Worm (Caenorhabditis elegans): ENCODE results near the gene acs-17.

The acs-17 gene

ce11 chrX:5985720-5986119, 41.4 kb upstream of the acs-17 start:
- peak; percentile 6 for TF ChIP-seq hlh-11 (tag; optimal IDR thresholded peaks at IDR 0.05)
- no peak for TF ChIP-seq madf-9 (GFP tag; conservative IDR thresholded peaks at IDR 0.05)
- peak; percentile 20 for TF ChIP-seq nhr-28 (tag; optimal IDR thresholded peaks at IDR 0.05)
- TF ChIP-seq pqm-1 (tag; optimal IDR thresholded peaks at IDR 0.05): peak; percentile 32
- TF ChIP-seq duxl-1 (tag; optimal IDR thresholded peaks at IDR 0.05; ENCODE audit: poor library complexity): no peak
- TF ChIP-seq lir-3 (tag; optimal IDR thresholded peaks at IDR 0.05): no peak
- TF ChIP-seq egl-27 (tag; optimal IDR thresholded peaks at IDR 0.05): no peak
- TF ChIP-seq sdz-12 (GFP tag; optimal IDR thresholded peaks at IDR 0.05): no peak

ce11 chrX:5984581-5985039, 40.3 kb upstream of the acs-17 start, which contains the start of gene klp-13:
Gene klp-13, plus strand, starts transcription at chrX:5984989.
- TF ChIP-seq nhr-25 (tag; optimal IDR thresholded peaks at IDR 0.05; ENCODE audit: borderline replicate concordance, insufficient read depth): peak; percentile 14
- no peak for TF ChIP-seq lir-3 (tag; optimal IDR thresholded peaks at IDR 0.05)
- no peak for TF ChIP-seq attf-4 (tag; optimal IDR thresholded peaks at IDR 0.05)
- peak; percentile 79 for TF ChIP-seq nhr-28 (tag; optimal IDR thresholded peaks at IDR 0.05)
- TF ChIP-seq nhr-48 (tag; optimal IDR thresholded peaks at IDR 0.05): peak; percentile 64
- peak in 1 of 2 experiments; percentile 84 for TF ChIP-seq unc-62 (GFP tag; optimal IDR thresholded peaks at IDR 0.05 in 1 of 2)
- TF ChIP-seq unc-62 (tag; optimal IDR thresholded peaks at IDR 0.05): no peak
- TF ChIP-seq spr-1 (tag; optimal IDR thresholded peaks at IDR 0.05): no peak
- peak; percentile 88 for TF ChIP-seq dpl-1 (GFP tag; optimal IDR thresholded peaks at IDR 0.05)
- no peak for TF ChIP-seq F49E8.2 (tag; optimal IDR thresholded peaks at IDR 0.05; ENCODE audit: borderline replicate concordance)
- TF ChIP-seq ctbp-1 (GFP tag; IDR thresholded peaks at IDR 0.05): peak; percentile 75
- no peak for TF ChIP-seq nhr-237 (tag; optimal IDR thresholded peaks at IDR 0.05)
- TF ChIP-seq set-16 (GFP tag; IDR thresholded peaks at IDR 0.05): peak; percentile 86
- peak; percentile 88 for TF ChIP-seq dve-1 (tag; optimal IDR thresholded peaks at IDR 0.05; ENCODE audit: insufficient read depth)
- no peak for TF ChIP-seq daf-12 (tag; optimal IDR thresholded peaks at IDR 0.05)
- TF ChIP-seq mep-1 (tag; optimal IDR thresholded peaks at IDR 0.05): peak; percentile 93
- no peak for TF ChIP-seq ztf-11 (tag; optimal IDR thresholded peaks at IDR 0.05)
- no peak for TF ChIP-seq T20F7.1 (GFP tag; optimal IDR thresholded peaks at IDR 0.05)
- no peak for TF ChIP-seq zip-2 (tag; optimal IDR thresholded peaks at IDR 0.05)
- TF ChIP-seq ceh-62 (tag; optimal IDR thresholded peaks at IDR 0.05): no peak
- peak; percentile 84 for TF ChIP-seq mes-2 (tag; optimal IDR thresholded peaks at IDR 0.05; ENCODE audit: poor library complexity, severe bottlenecking)
- peak; percentile 68; the same call in 1 of the 2 replicates for TF ChIP-seq madf-9 (GFP tag; conservative IDR thresholded peaks at IDR 0.05)
- TF ChIP-seq ceh-82 (tag; optimal IDR thresholded peaks at IDR 0.05): no peak
- no peak for TF ChIP-seq arid-1 (GFP tag; conservative IDR thresholded peaks at IDR 0.05)
- peak; percentile 84 for TF ChIP-seq F37D6.2 (tag; optimal IDR thresholded peaks at IDR 0.05)
- no peak for TF ChIP-seq php-3 (GFP tag; IDR thresholded peaks at IDR 0.05)
- TF ChIP-seq egl-43 (GFP tag; IDR thresholded peaks at IDR 0.05): no peak; the same call in 1 of the 2 replicates
- TF ChIP-seq zip-11 (GFP tag; IDR thresholded peaks at IDR 0.05): no peak
- no peak for TF ChIP-seq daf-19 (GFP tag; conservative IDR thresholded peaks at IDR 0.05)
- TF ChIP-seq nhr-11 (tag; optimal IDR thresholded peaks at IDR 0.05): peak; percentile 90
- no peak for TF ChIP-seq F10B5.3 (tag; optimal IDR thresholded peaks at IDR 0.05)
- no peak for TF ChIP-seq lim-7 (GFP tag; IDR thresholded peaks at IDR 0.05)
- TF ChIP-seq R02D3.7 (tag; optimal IDR thresholded peaks at IDR 0.05): no peak
- TF ChIP-seq F26F4.8 (GFP tag; conservative IDR thresholded peaks at IDR 0.05): 0 out of 2 replicates have a peak, but pooled peaks have one; percentile 37
- no peak for TF ChIP-seq dmd-9 (GFP tag; IDR thresholded peaks at IDR 0.05)
- no peak for TF ChIP-seq nhr-102 (tag; optimal IDR thresholded peaks at IDR 0.05)
- TF ChIP-seq lin-29 (GFP tag; IDR thresholded peaks at IDR 0.05): no peak
- TF ChIP-seq nhr-10 (tag; optimal IDR thresholded peaks at IDR 0.05): no peak
- no peak; the same call in 1 of the 2 replicates for TF ChIP-seq lin-38 (GFP tag; IDR thresholded peaks at IDR 0.05)
- no peak for TF ChIP-seq daf-16 (GFP tag; optimal IDR thresholded peaks at IDR 0.05)
- TF ChIP-seq daf-16 (tag; optimal IDR thresholded peaks at IDR 0.05): peak; percentile 85
- TF ChIP-seq D1046.2 (GFP tag; IDR thresholded peaks at IDR 0.05): no peak
- peak; percentile 7 to 87 for TF ChIP-seq lsy-2 (tag; optimal IDR thresholded peaks at IDR 0.05)
- peak; percentile 9 for TF ChIP-seq cey-2 (tag; optimal IDR thresholded peaks at IDR 0.05; ENCODE audit: borderline replicate concordance, insufficient read depth)

Data from whole organism, L4 larva.